Worm (Caenorhabditis elegans) whole organism, early embryonic: ENCODE data around the gene kup-1.

ENCODE experiments used
- ama-1 ChIP-seq: fragments of 150-350 bp; optimal IDR thresholded peaks from 2 replicates; lab custom pipeline; 2014
- ets-7 ChIP-seq: sonication (generic microtip); optimal IDR thresholded peaks from 2 replicates; lab custom pipeline; 2016; ENCODE audit warnings: missing genotype, missing genetic modification characterization, missing compliant biosample characterization
- scrt-1 ChIP-seq: fragments of 200-800 bp; sonication (Bioruptor generic); IDR thresholded peaks from 2 replicates; pipeline ENCODE4 v1.3.6; 2022; ENCODE audit warnings: missing genetic modification characterization, missing compliant biosample characterization

ce11 chrV:12065369-12065768 is 24.7 kb upstream of the kup-1 start, which contains the start of gene pqn-53:
- TF ChIP-seq ets-7 (tag; lab: Kevin White, UChicago): no peak
- TF ChIP-seq scrt-1 (GFP tag; lab: Robert Waterston, UW): no peak
- no peak for TF ChIP-seq ama-1 (lab: Kevin White, UChicago)
